Worm (Caenorhabditis elegans) whole organism, early embryonic: Measurements from ENCODE around the gene C25F9.4.

Source experiments
- B0310.2 ChIP-seq: sonication (generic microtip); optimal IDR thresholded peaks from 2 replicates; lab custom pipeline; 2016; ENCODE audit warnings: mild to moderate bottlenecking, missing genetic modification characterization, missing compliant biosample characterization
- F13C5.2 ChIP-seq: sonication (generic microtip); optimal IDR thresholded peaks from 2 replicates; lab custom pipeline; 2017; ENCODE audit warnings: mild to moderate bottlenecking, missing genetic modification characterization, inconsistent platforms, missing compliant biosample characterization
- aly-1 ChIP-seq: sonication (generic microtip); optimal IDR thresholded peaks from 2 replicates; lab custom pipeline; 2016; ENCODE audit warnings: missing genetic modification characterization, missing compliant biosample characterization
- ama-1 ChIP-seq: fragments of 150-350 bp; optimal IDR thresholded peaks from 2 replicates; lab custom pipeline; 2014
- ceh-13 ChIP-seq: fragments of 200-800 bp; sonication (Bioruptor generic); optimal IDR thresholded peaks from 2 replicates; lab custom pipeline; 2018; ENCODE audit warnings: mild to moderate bottlenecking, missing genetic modification characterization, missing compliant biosample characterization
- ceh-36 ChIP-seq: sonication (generic microtip); optimal IDR thresholded peaks from 2 replicates; lab custom pipeline; 2016; ENCODE audit warnings: missing genetic modification characterization, inconsistent platforms, missing compliant biosample characterization
- ets-7 ChIP-seq: sonication (generic microtip); optimal IDR thresholded peaks from 2 replicates; lab custom pipeline; 2016; ENCODE audit warnings: missing genotype, missing genetic modification characterization, missing compliant biosample characterization
- flt-1 ChIP-seq: fragments of 200-800 bp; sonication (Bioruptor generic); IDR thresholded peaks from 2 replicates; pipeline ENCODE4 v1.3.6; 2022; ENCODE audit warnings: missing genetic modification characterization, missing compliant biosample characterization
- hmbx-1 ChIP-seq: sonication (generic microtip); optimal IDR thresholded peaks from 2 replicates; lab custom pipeline; 2016; ENCODE audit warnings: mild to moderate bottlenecking, missing genetic modification characterization, missing compliant biosample characterization
- hmg-4 ChIP-seq: fragments of 200-800 bp; sonication (Bioruptor generic); optimal IDR thresholded peaks from 2 replicates; lab custom pipeline; 2018; ENCODE audit warnings: mild to moderate bottlenecking, missing genetic modification characterization, missing compliant biosample characterization
- hnd-1 ChIP-seq: sonication (generic microtip); optimal IDR thresholded peaks from 2 replicates; lab custom pipeline; 2016; ENCODE audit warnings: missing genetic modification characterization, missing compliant biosample characterization
- pes-1 ChIP-seq: fragments of 200-800 bp; sonication (Bioruptor generic); IDR thresholded peaks from 2 replicates; pipeline ENCODE4 v1.3.6; 2022; ENCODE audit warnings: missing genetic modification reagents, missing genetic modification characterization, missing compliant biosample characterization
- scrt-1 ChIP-seq: fragments of 200-800 bp; sonication (Bioruptor generic); IDR thresholded peaks from 2 replicates; pipeline ENCODE4 v1.3.6; 2022; ENCODE audit warnings: missing genetic modification characterization, missing compliant biosample characterization
- sea-1 ChIP-seq: fragments of 200-800 bp; sonication (Bioruptor generic); conservative IDR thresholded peaks from 2 replicates; pipeline ENCODE4 v1.3.6; 2022; ENCODE audit warnings: missing genetic modification characterization, missing compliant biosample characterization
- tbx-11 ChIP-seq: fragments of 200-800 bp; sonication (Bioruptor generic); IDR thresholded peaks from 2 replicates; pipeline ENCODE4 v1.3.6; 2022; ENCODE audit warnings: missing genetic modification characterization, missing compliant biosample characterization
- tbx-37 ChIP-seq: fragments of 200-800 bp; sonication (Bioruptor generic); conservative IDR thresholded peaks from 2 replicates; pipeline ENCODE4 v1.3.6; 2022; ENCODE audit warnings: missing genetic modification reagents, missing genetic modification characterization, missing compliant biosample characterization
- tra-4 ChIP-seq: sonication (generic microtip); optimal IDR thresholded peaks from 2 replicates; lab custom pipeline; 2017; ENCODE audit warnings: missing genetic modification characterization, missing compliant biosample characterization

Gene C25F9.4

ce11 chrV:19445442-19445841 lies 29.1 kb upstream of the C25F9.4 start, which contains the start of gene M04C3.1:
Gene M04C3.1 (minus strand): TSS chrV:19445605.
- TF ChIP-seq flt-1 (GFP tag; lab: Robert Waterston, UW) (no peak), pes-1 (GFP tag; lab: Robert Waterston, UW) (no peak), hmg-4 (GFP tag; lab: Kevin White, UChicago) (no peak)

DNA sequence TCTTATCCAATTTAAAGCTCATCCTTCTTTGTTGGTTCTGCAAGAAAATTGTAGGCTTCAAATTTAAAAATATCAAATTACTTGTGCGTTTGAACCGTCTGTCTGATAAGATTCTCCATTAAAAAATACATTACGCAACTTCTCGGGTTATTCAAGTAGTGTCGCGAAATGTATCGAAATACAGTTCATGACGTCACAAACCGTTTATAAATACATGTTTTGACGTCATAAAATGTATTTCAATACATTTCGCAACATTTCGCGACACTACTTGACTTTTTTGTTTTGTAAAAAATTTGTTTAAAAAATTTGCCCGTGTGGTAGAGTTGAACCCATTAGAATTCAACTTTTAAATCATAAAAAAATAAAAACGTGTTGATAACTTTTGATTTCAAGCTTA lies 27.2 kb upstream of the C25F9.4 start:
- TF ChIP-seq sea-1 (GFP tag; lab: Robert Waterston, UW): no peak
- TF ChIP-seq hnd-1 (tag; lab: Kevin White, UChicago): no peak
- TF ChIP-seq ama-1 (lab: Kevin White, UChicago): no peak
- TF ChIP-seq flt-1 (GFP tag; lab: Robert Waterston, UW): no peak
- TF ChIP-seq aly-1 (tag; lab: Kevin White, UChicago): no peak
- no peak for TF ChIP-seq tbx-37 (GFP tag; lab: Robert Waterston, UW)
- no peak for TF ChIP-seq hmg-4 (GFP tag; lab: Kevin White, UChicago)
- no peak for TF ChIP-seq F13C5.2 (tag; lab: Kevin White, UChicago)
- TF ChIP-seq hmbx-1 (tag; lab: Kevin White, UChicago): no peak
- no peak for TF ChIP-seq tbx-11 (GFP tag; lab: Robert Waterston, UW)
- TF ChIP-seq scrt-1: no peak
- no peak for TF ChIP-seq B0310.2 (tag; lab: Kevin White, UChicago)
- TF ChIP-seq ets-7: no peak
- no peak for TF ChIP-seq pes-1 (GFP tag; lab: Robert Waterston, UW)
- no peak for TF ChIP-seq ceh-13 (GFP tag; lab: Kevin White, UChicago)
- no peak for TF ChIP-seq ceh-36

DNA sequence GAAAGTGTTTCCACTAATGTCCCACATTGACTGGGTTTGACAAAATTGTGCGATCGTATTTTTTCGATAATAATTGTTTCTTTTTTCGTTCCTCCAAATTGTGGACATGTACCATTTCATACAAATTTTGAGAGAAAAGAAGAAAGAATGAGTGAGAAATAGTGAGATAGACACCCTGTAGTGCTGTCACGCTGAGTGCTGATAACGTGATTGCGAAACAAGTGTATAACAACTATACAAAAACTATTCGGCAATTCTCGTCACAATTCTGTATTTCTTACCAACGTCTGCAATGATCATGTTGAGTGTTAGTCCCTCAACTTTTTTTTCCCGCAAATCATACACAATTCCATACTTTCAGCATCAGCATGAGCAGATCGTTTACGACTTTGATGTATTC lies 19.9 kb upstream of the C25F9.4 start, which contains the start of gene C25F9.14:
Gene C25F9.14 (plus strand): TSS at position 178 of the 400 bp plus-strand sequence.
- TF ChIP-seq aly-1 (tag; lab: Kevin White, UChicago) (no peak), flt-1 (GFP tag; lab: Robert Waterston, UW) (no peak), ceh-36 (no peak), hmbx-1 (tag; lab: Kevin White, UChicago) (no peak), ets-7 (no peak), tbx-37 (GFP tag; lab: Robert Waterston, UW) (no peak), B0310.2 (tag; lab: Kevin White, UChicago) (no peak), tra-4 (tag; lab: Kevin White, UChicago) (no peak), ama-1 (lab: Kevin White, UChicago) (no peak)

DNA sequence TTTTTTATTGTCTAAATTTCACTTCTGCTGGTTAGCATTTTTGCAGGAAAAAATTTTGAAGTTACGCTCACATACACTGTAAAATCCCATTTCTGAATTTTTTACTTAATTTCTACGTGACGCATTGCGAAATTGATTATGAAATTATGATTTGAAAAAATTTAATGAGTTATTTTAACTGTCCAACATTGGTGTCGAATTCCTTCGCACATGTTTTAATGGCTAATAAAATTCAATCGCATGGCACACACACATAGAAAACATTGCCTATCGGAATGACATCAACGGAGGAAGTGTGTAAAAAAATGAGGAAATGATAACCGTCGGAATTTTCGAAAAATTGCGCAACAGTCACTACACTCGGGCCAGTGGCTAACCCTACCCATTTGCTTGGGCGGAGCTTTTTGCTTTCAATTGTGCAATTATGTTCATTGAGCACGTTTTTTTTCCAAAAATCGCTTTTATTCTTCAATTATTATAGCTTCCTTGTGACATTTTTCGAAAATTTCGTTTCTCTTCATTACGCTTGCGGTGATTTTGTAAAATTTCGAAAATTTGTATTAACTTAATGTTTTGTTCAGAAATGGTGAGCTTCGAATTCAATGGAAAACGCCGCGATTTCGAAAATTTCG lies 17.5 kb upstream of the C25F9.4 start, which contains the start of gene C25F9.16:
Gene C25F9.16 (plus strand): TSS at position 582 of the 632 bp plus-strand sequence.
- no peak for TF ChIP-seq hmbx-1 (tag; lab: Kevin White, UChicago)
- no peak for TF ChIP-seq hmg-4 (GFP tag; lab: Kevin White, UChicago)
- TF ChIP-seq tra-4 (tag; lab: Kevin White, UChicago): no peak
- TF ChIP-seq flt-1 (GFP tag; lab: Robert Waterston, UW): no peak
- TF ChIP-seq tbx-11 (GFP tag; lab: Robert Waterston, UW): no peak

ce11 chrV:19432972-19433371 lies 16.6 kb upstream of the C25F9.4 start, which contains the start of gene C25F9.11:
Gene C25F9.11 (minus strand): TSS chrV:19433072.
- TF ChIP-seq tra-4 (tag; lab: Kevin White, UChicago): no peak

DNA sequence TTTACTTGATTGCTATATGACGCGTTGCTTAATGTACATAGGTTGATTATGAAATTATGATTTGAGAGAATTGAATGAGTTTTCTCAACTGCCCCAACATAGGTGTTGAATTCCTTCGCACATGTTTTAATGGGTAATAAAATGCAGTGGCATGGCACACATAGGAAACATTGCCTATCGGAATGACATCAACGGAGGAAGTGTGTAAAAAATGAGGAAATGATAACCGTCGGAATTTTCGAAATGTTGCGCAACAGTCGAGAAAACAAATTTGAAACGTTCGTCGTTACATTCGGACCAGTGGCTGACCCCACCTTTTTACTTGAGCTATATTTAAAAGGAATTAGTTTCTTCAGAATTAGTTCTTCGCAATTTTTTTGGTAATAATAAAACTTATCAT lies 15.7 kb upstream of the C25F9.4 start:
- TF ChIP-seq hnd-1 (tag; lab: Kevin White, UChicago): no peak
- TF ChIP-seq tra-4 (tag; lab: Kevin White, UChicago): no peak
- no peak for TF ChIP-seq F13C5.2 (tag; lab: Kevin White, UChicago)
- TF ChIP-seq ceh-36: no peak
- TF ChIP-seq ets-7: no peak
- TF ChIP-seq ceh-13 (GFP tag; lab: Kevin White, UChicago): no peak
- no peak for TF ChIP-seq hmbx-1 (tag; lab: Kevin White, UChicago)
- no peak for TF ChIP-seq hmg-4 (GFP tag; lab: Kevin White, UChicago)
- TF ChIP-seq flt-1 (GFP tag; lab: Robert Waterston, UW): no peak
- no peak for TF ChIP-seq aly-1 (tag; lab: Kevin White, UChicago)
- TF ChIP-seq B0310.2 (tag; lab: Kevin White, UChicago): no peak
- no peak for TF ChIP-seq scrt-1

- no peak for TF ChIP-seq ama-1 (lab: Kevin White, UChicago)
- no peak for TF ChIP-seq F13C5.2 (tag; lab: Kevin White, UChicago)
- no peak for TF ChIP-seq scrt-1
- no peak for TF ChIP-seq ceh-36
- TF ChIP-seq ceh-13 (GFP tag; lab: Kevin White, UChicago): no peak
- no peak for TF ChIP-seq tbx-11 (GFP tag; lab: Robert Waterston, UW)
- TF ChIP-seq aly-1 (tag; lab: Kevin White, UChicago): no peak
- no peak for TF ChIP-seq tbx-37 (GFP tag; lab: Robert Waterston, UW)
- no peak for TF ChIP-seq pes-1 (GFP tag; lab: Robert Waterston, UW)
Observed at ce11 chrV:19431036-19431435, 14.7 kb upstream of the C25F9.4 start, which contains the start of gene srw-85. Gene srw-85 (minus strand): TSS chrV:19431136.

ce11 chrV:19430351-19430913 lies 14.1 kb upstream of the C25F9.4 start:
- TF ChIP-seq ama-1 (lab: Kevin White, UChicago) (no peak), F13C5.2 (tag; lab: Kevin White, UChicago) (no peak), ets-7 (no peak), pes-1 (GFP tag; lab: Robert Waterston, UW) (no peak), tbx-11 (GFP tag; lab: Robert Waterston, UW) (no peak), aly-1 (tag; lab: Kevin White, UChicago) (no peak), tbx-37 (GFP tag; lab: Robert Waterston, UW) (no peak), hmg-4 (GFP tag; lab: Kevin White, UChicago) (peak; percentile 26), flt-1 (GFP tag; lab: Robert Waterston, UW) (no peak), tra-4 (tag; lab: Kevin White, UChicago) (no peak), ceh-36 (peak; percentile 50), B0310.2 (tag; lab: Kevin White, UChicago) (no peak), ceh-13 (GFP tag; lab: Kevin White, UChicago) (no peak), hmbx-1 (tag; lab: Kevin White, UChicago) (no peak), hnd-1 (tag; lab: Kevin White, UChicago) (no peak), scrt-1 (no peak)
